Comparison of ENCODE assay signal across 2 fruit fly cellular contexts in the genomic region with DNA sequence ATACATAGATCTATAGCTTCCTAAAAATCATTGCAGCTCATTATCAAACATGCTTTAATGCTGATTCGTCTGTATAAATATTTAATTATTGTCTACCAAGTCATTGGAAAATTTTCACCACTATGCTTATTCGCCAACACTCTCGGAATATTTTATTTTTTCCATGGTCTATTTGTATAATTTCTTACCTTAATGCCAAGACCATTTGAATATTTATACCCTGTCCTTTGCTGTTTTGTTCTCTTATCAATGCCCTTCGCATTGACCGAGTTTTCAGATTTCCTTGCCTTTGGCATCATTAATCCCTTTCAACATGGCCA.
TF ChIP-seq lines count a peak whose summit lies in the region.

No protein-coding gene starts in this region.

TF ChIP-seq in whole organism, embryonic, 481 proteins besides CTCF, POLR2A, EP300 and RAD21 (continued from another document):
- TF ChIP-seq CG17385 (GFP tag; optimal IDR thresholded peaks at IDR 0.05; lab: Kevin White, UChicago) (peak; percentile 6), Hr51 (GFP tag; optimal IDR thresholded peaks at IDR 0.05; lab: Kevin White, UChicago) (peak in 1 of 2 experiments; percentile 15), CG14860 (GFP tag; IDR thresholded peaks at IDR 0.05; lab: Robert Waterston, UW; ENCODE audit: partially characterized antibody) (no peak), CG2120 (GFP tag; optimal IDR thresholded peaks at IDR 0.05; lab: Kevin White, UChicago) (peak; percentile 1), Scr (GFP tag; IDR thresholded peaks at IDR 0.05; lab: Robert Waterston, UW; ENCODE audit: partially characterized antibody) (no peak), Ada2b (GFP tag; IDR thresholded peaks at IDR 0.05; lab: Robert Waterston, UW) (0 out of 2 replicates have a peak, but pooled peaks have one; percentile 39), Aef1 (GFP tag; IDR thresholded peaks at IDR 0.05; lab: Robert Waterston, UW) (no peak), Optix (GFP tag; IDR thresholded peaks at IDR 0.05; lab: Robert Waterston, UW) (no peak), CG13624 (GFP tag; optimal IDR thresholded peaks at IDR 0.05; lab: Kevin White, UChicago) (peak; percentile 7), nmo (GFP tag; optimal IDR thresholded peaks at IDR 0.05; lab: Kevin White, UChicago) (no peak), row (GFP tag; IDR thresholded peaks at IDR 0.05; lab: Robert Waterston, UW) (peak; percentile 1; the same call in 2 of the 3 replicates), CG18476 (GFP tag; optimal IDR thresholded peaks at IDR 0.05; lab: Kevin White, UChicago) (peak; percentile 6), CG18599 (GFP tag; optimal IDR thresholded peaks at IDR 0.05; lab: Kevin White, UChicago) (peak; percentile 25), lmd (GFP tag; IDR thresholded peaks at IDR 0.05; lab: Robert Waterston, UW) (0 out of 2 replicates have a peak, but pooled peaks have one; percentile 22), shn (GFP tag; optimal IDR thresholded peaks at IDR 0.05; lab: Kevin White, UChicago) (no peak), ems (GFP tag; optimal IDR thresholded peaks at IDR 0.05; lab: Kevin White, UChicago) (no peak), Sin3A (optimal IDR thresholded peaks at IDR 0.05; lab: Kevin White, UChicago) (no peak), chinmo (GFP tag; IDR thresholded peaks at IDR 0.05; lab: Robert Waterston, UW; ENCODE audit: partially characterized antibody) (no peak), CG10543 (GFP tag; optimal IDR thresholded peaks at IDR 0.05; lab: Kevin White, UChicago) (no peak), CG42726 (GFP tag; IDR thresholded peaks at IDR 0.05; lab: Robert Waterston, UW; ENCODE audit: partially characterized antibody) (0 out of 2 replicates have a peak, but pooled peaks have one; percentile 20), NFAT (GFP tag; IDR thresholded peaks at IDR 0.05; lab: Robert Waterston, UW) (no peak), PHDP (tag; optimal IDR thresholded peaks at IDR 0.05; lab: Kevin White, UChicago) (peak; percentile 6), CG18262 (tag; optimal IDR thresholded peaks at IDR 0.05; lab: Kevin White, UChicago) (peak; percentile 9), mam (GFP tag; optimal IDR thresholded peaks at IDR 0.05; lab: Kevin White, UChicago) (peak; percentile 7), Nf-YA (GFP tag; IDR thresholded peaks at IDR 0.05; lab: Robert Waterston, UW) (no peak), Dip3 (GFP tag; optimal IDR thresholded peaks at IDR 0.05; lab: Kevin White, UChicago) (no peak), cwo (GFP tag; optimal IDR thresholded peaks at IDR 0.05; lab: Kevin White, UChicago) (no peak), stc (GFP tag; IDR thresholded peaks at IDR 0.05; lab: Robert Waterston, UW) (peak; percentile 33; the same call in 1 of the 2 replicates), phol (tag; optimal IDR thresholded peaks at IDR 0.05; lab: Kevin White, UChicago) (peak; percentile 3), CG9727 (GFP tag; optimal IDR thresholded peaks at IDR 0.05; lab: Kevin White, UChicago) (peak; percentile 9), CG15269 (tag; optimal IDR thresholded peaks at IDR 0.05; lab: Kevin White, UChicago) (peak; percentile 22), Nf-YC (tag; optimal IDR thresholded peaks at IDR 0.05; lab: Kevin White, UChicago) (peak; percentile 17), Sry-δ (GFP tag; optimal IDR thresholded peaks at IDR 0.05; lab: Kevin White, UChicago) (no peak), Med (GFP tag; lab: Kevin White, UChicago) (peak; percentile 58), Blimp-1 (GFP tag; optimal IDR thresholded peaks at IDR 0.05; lab: Kevin White, UChicago) (peak; percentile 12), CG17359 (tag; optimal IDR thresholded peaks at IDR 0.05; lab: Kevin White, UChicago) (no peak), klu (GFP tag; IDR thresholded peaks at IDR 0.05; lab: Robert Waterston, UW) (no peak), bcd (GFP tag; optimal IDR thresholded peaks at IDR 0.05; lab: Kevin White, UChicago) (no peak), CG12659 (GFP tag; optimal IDR thresholded peaks at IDR 0.05; lab: Kevin White, UChicago) (peak; percentile 1), CG2116 (GFP tag; optimal IDR thresholded peaks at IDR 0.05; lab: Kevin White, UChicago) (no peak), Atf6 (GFP tag; IDR thresholded peaks at IDR 0.05; lab: Robert Waterston, UW) (0 out of 2 replicates have a peak, but pooled peaks have one; percentile 32), E2f1 (GFP tag; IDR thresholded peaks at IDR 0.05; lab: Robert Waterston, UW) (peak; percentile 22; the same call in 1 of the 2 replicates), CG30403 (GFP tag; optimal IDR thresholded peaks at IDR 0.05; lab: Kevin White, UChicago) (peak; percentile 19), insv (GFP tag; optimal IDR thresholded peaks at IDR 0.05; lab: Kevin White, UChicago) (no peak), CG3847 (GFP tag; IDR thresholded peaks at IDR 0.05; lab: Robert Waterston, UW) (no peak), lilli (GFP tag; optimal IDR thresholded peaks at IDR 0.05; lab: Kevin White, UChicago) (peak; percentile 13), Fer1 (GFP tag; optimal IDR thresholded peaks at IDR 0.05; lab: Kevin White, UChicago) (peak; percentile 30)
TF ChIP-seq in whole organism, embryonic: peak in this region for 35.

TF ChIP-seq in whole organism, prepupa, 60 proteins besides CTCF, POLR2A, EP300 and RAD21 (continued from another document):
- TF ChIP-seq CG32006 (GFP tag; optimal IDR thresholded peaks at IDR 0.05; lab: Kevin White, UChicago) = no peak
- TF ChIP-seq CG6808 (GFP tag; optimal IDR thresholded peaks at IDR 0.05; lab: Kevin White, UChicago) = no peak
- TF ChIP-seq CG31627 (GFP tag; optimal IDR thresholded peaks at IDR 0.05; lab: Kevin White, UChicago) = no peak
- TF ChIP-seq svp (GFP tag; lab: Kevin White, UChicago) = peak; percentile 46
- no peak for TF ChIP-seq salr (GFP tag; optimal IDR thresholded peaks at IDR 0.05; lab: Kevin White, UChicago)
- 0 out of 3 replicates have a peak, but pooled peaks have one; percentile 7 for TF ChIP-seq CG8119 (GFP tag; IDR thresholded peaks at IDR 0.05; lab: Robert Waterston, UW)
- TF ChIP-seq Eip75B (GFP tag; optimal IDR thresholded peaks at IDR 0.05; lab: Kevin White, UChicago) = no peak
- TF ChIP-seq achi (GFP tag; optimal IDR thresholded peaks at IDR 0.05; lab: Kevin White, UChicago) = no peak
- peak; percentile 46 for TF ChIP-seq esn (GFP tag; optimal IDR thresholded peaks at IDR 0.05; lab: Kevin White, UChicago)
- TF ChIP-seq CG8632 (GFP tag; optimal IDR thresholded peaks at IDR 0.05; lab: Kevin White, UChicago) = no peak
